Fruit fly (Drosophila melanogaster) whole organism, embryonic: Measurements from ENCODE around the gene CG13239.

ENCODE experiments used
- BEAF-32 ChIP-seq: fragments of 200-800 bp; sonication (Bioruptor generic); optimal IDR thresholded peaks from 3 replicates; lab custom pipeline; 2017; ENCODE audit warnings: missing biosample characterization, missing genetic modification characterization, mild to moderate bottlenecking, moderate library complexity, missing genetic modification reagents
- CG10147 ChIP-seq: fragments of 200-800 bp; sonication (Bioruptor generic); optimal IDR thresholded peaks from 2 replicates; lab custom pipeline; 2019; ENCODE audit warnings: missing biosample characterization, mild to moderate bottlenecking, missing genetic modification characterization, moderate library complexity
- CG10979 ChIP-seq: fragments of 200-800 bp; sonication (Bioruptor generic); optimal IDR thresholded peaks from 2 replicates; lab custom pipeline; 2018; ENCODE audit warnings: missing biosample characterization, mild to moderate bottlenecking, missing genetic modification characterization, moderate library complexity
- CG11696 ChIP-seq: fragments of 200-800 bp; sonication (Bioruptor generic); IDR thresholded peaks from 2 replicates; pipeline ENCODE4 v1.3.6; 2022; ENCODE audit warnings: missing biosample characterization, missing genetic modification characterization
- CG12071 ChIP-seq: fragments of 200-800 bp; sonication (Bioruptor generic); optimal IDR thresholded peaks from 3 replicates; lab custom pipeline; 2018; ENCODE audit warnings: missing biosample characterization, mild to moderate bottlenecking, missing genetic modification characterization
- CG13287 ChIP-seq: fragments of 200-800 bp; sonication (Bioruptor generic); IDR thresholded peaks from 2 replicates; pipeline ENCODE4 v1.3.6; 2022; ENCODE audit warnings: missing biosample characterization, missing genetic modification characterization; ENCODE audit not compliant: partially characterized antibody
- CG13424 ChIP-seq: fragments of 200-800 bp; sonication (Bioruptor generic); optimal IDR thresholded peaks from 2 replicates; lab custom pipeline; 2019; ENCODE audit warnings: missing biosample characterization, mild to moderate bottlenecking, missing genetic modification characterization, moderate library complexity
- CG14050 ChIP-seq: fragments of 200-800 bp; sonication (Bioruptor generic); IDR thresholded peaks from 3 replicates; pipeline ENCODE4 v1.3.6; 2022; ENCODE audit warnings: missing biosample characterization, missing genetic modification characterization
- CG1832 ChIP-seq: fragments of 200-800 bp; sonication (Bioruptor generic); optimal IDR thresholded peaks from 2 replicates; lab custom pipeline; 2017; ENCODE audit warnings: missing biosample characterization, mild to moderate bottlenecking, missing genetic modification characterization, inconsistent platforms
- CG2116 ChIP-seq: fragments of 200-800 bp; sonication (Bioruptor generic); optimal IDR thresholded peaks from 3 replicates; lab custom pipeline; 2018; ENCODE audit warnings: missing biosample characterization, mild to moderate bottlenecking, missing genetic modification characterization
- CG2120 ChIP-seq: fragments of 200-800 bp; sonication (Bioruptor generic); optimal IDR thresholded peaks from 3 replicates; lab custom pipeline; 2016; ENCODE audit warnings: missing biosample characterization, missing genetic modification characterization
- CG30403 ChIP-seq: fragments of 200-800 bp; sonication (Bioruptor generic); optimal IDR thresholded peaks from 3 replicates; lab custom pipeline; 2016; ENCODE audit warnings: missing biosample characterization, missing genetic modification characterization
- CG32772 ChIP-seq: fragments of 200-800 bp; sonication (Bioruptor generic); IDR thresholded peaks from 2 replicates; pipeline ENCODE4 v1.3.6; 2022; ENCODE audit warnings: missing biosample characterization, missing genetic modification characterization
- CG4404 ChIP-seq: fragments of 200-800 bp; sonication (Bioruptor generic); IDR thresholded peaks from 2 replicates; pipeline ENCODE4 v1.3.6; 2022; ENCODE audit warnings: missing biosample characterization, missing genetic modification characterization
- CG4730 ChIP-seq: fragments of 200-800 bp; sonication (Bioruptor generic); IDR thresholded peaks from 2 replicates; pipeline ENCODE4 v1.3.6; 2022; ENCODE audit warnings: missing biosample characterization, missing genetic modification characterization
- CG5180 ChIP-seq: fragments of 200-800 bp; sonication (Bioruptor generic); optimal IDR thresholded peaks from 3 replicates; lab custom pipeline; 2017; ENCODE audit warnings: missing biosample characterization, missing genetic modification characterization, mild to moderate bottlenecking, moderate library complexity, missing genetic modification reagents
- CG6813 ChIP-seq: fragments of 200-800 bp; sonication (Bioruptor generic); optimal IDR thresholded peaks from 2 replicates; lab custom pipeline; 2017; ENCODE audit warnings: missing biosample characterization, missing genetic modification characterization, mild to moderate bottlenecking, moderate library complexity, missing genetic modification reagents
- CG8765 ChIP-seq: fragments of 200-800 bp; sonication (Bioruptor generic); IDR thresholded peaks from 2 replicates; pipeline ENCODE4 v1.3.6; 2022; ENCODE audit warnings: missing biosample characterization, missing genetic modification characterization
- Fer2 ChIP-seq: fragments of 200-800 bp; sonication (Bioruptor generic); optimal IDR thresholded peaks from 2 replicates; lab custom pipeline; 2018; ENCODE audit warnings: missing biosample characterization, mild to moderate bottlenecking, missing genetic modification characterization, moderate library complexity
- Gug ChIP-seq: fragments of 200-800 bp; sonication (Bioruptor generic); IDR thresholded peaks from 4 replicates; pipeline ENCODE4 v1.3.6; 2022; ENCODE audit warnings: missing biosample characterization, missing genetic modification characterization
- Hr39 ChIP-seq: fragments of >200 bp; optimal IDR thresholded peaks from 2 replicates; lab custom pipeline; 2017
- MESR4 ChIP-seq: fragments of 200-800 bp; sonication (Bioruptor generic); optimal IDR thresholded peaks from 2 replicates; lab custom pipeline; 2018; ENCODE audit warnings: missing biosample characterization, mild to moderate bottlenecking, missing genetic modification characterization, moderate library complexity
- Meics ChIP-seq: fragments of 200-800 bp; sonication (Bioruptor generic); optimal IDR thresholded peaks from 2 replicates; lab custom pipeline; 2017; ENCODE audit warnings: missing biosample characterization, mild to moderate bottlenecking, missing genetic modification characterization
- NK7.1 ChIP-seq: fragments of 200-800 bp; sonication (Bioruptor generic); optimal IDR thresholded peaks from 3 replicates; lab custom pipeline; 2016; ENCODE audit warnings: missing biosample characterization, missing genetic modification characterization
- Neu2 ChIP-seq: fragments of 200-800 bp; sonication (Bioruptor generic); optimal IDR thresholded peaks from 3 replicates; lab custom pipeline; 2016; ENCODE audit warnings: missing biosample characterization, missing genetic modification characterization, borderline replicate concordance
- Oli ChIP-seq: fragments of 200-800 bp; sonication (Bioruptor generic); optimal IDR thresholded peaks from 2 replicates; lab custom pipeline; 2018; ENCODE audit warnings: missing biosample characterization, mild to moderate bottlenecking, missing genetic modification characterization, moderate library complexity
- Optix ChIP-seq: fragments of 200-800 bp; sonication (Bioruptor generic); IDR thresholded peaks from 3 replicates; pipeline ENCODE4 v1.3.6; 2022; ENCODE audit warnings: missing biosample characterization, missing genetic modification characterization
- TFAM ChIP-seq: fragments of 200-800 bp; sonication (Bioruptor generic); optimal IDR thresholded peaks from 2 replicates; lab custom pipeline; 2017; ENCODE audit warnings: missing biosample characterization, missing genetic modification characterization, inconsistent platforms
- Taf1 ChIP-seq: fragments of 200-800 bp; sonication (Bioruptor generic); IDR thresholded peaks from 2 replicates; pipeline ENCODE4 v1.3.6; 2022; ENCODE audit warnings: missing biosample characterization, missing genetic modification characterization
- amos ChIP-seq: fragments of 200-800 bp; sonication (Bioruptor generic); IDR thresholded peaks from 2 replicates; pipeline ENCODE4 v1.3.6; 2022; ENCODE audit warnings: missing biosample characterization, missing genetic modification characterization; ENCODE audit not compliant: partially characterized antibody
- bab2 ChIP-seq: fragments of 200-800 bp; sonication (Bioruptor generic); optimal IDR thresholded peaks from 2 replicates; lab custom pipeline; 2016; ENCODE audit warnings: missing biosample characterization, missing genetic modification characterization
- caup ChIP-seq: fragments of 200-800 bp; sonication (Bioruptor generic); optimal IDR thresholded peaks from 3 replicates; lab custom pipeline; 2017; ENCODE audit warnings: missing biosample characterization, mild to moderate bottlenecking, missing genetic modification characterization, moderate library complexity; ENCODE audit not compliant: severe bottlenecking
- chm ChIP-seq: fragments of 200-800 bp; sonication (Bioruptor generic); IDR thresholded peaks from 2 replicates; pipeline ENCODE4 v1.3.6; 2022; ENCODE audit warnings: missing biosample characterization, missing genetic modification characterization
- danr ChIP-seq: fragments of 200-800 bp; sonication (Bioruptor generic); IDR thresholded peaks from 2 replicates; pipeline ENCODE4 v1.3.6; 2022; ENCODE audit warnings: missing biosample characterization, missing genetic modification characterization
- fd96Cb ChIP-seq: fragments of 200-800 bp; sonication (Bioruptor generic); optimal IDR thresholded peaks from 2 replicates; lab custom pipeline; 2018; ENCODE audit warnings: missing biosample characterization, mild to moderate bottlenecking, missing genetic modification characterization, moderate library complexity
- gcm2 ChIP-seq: fragments of 200-800 bp; sonication (Bioruptor generic); optimal IDR thresholded peaks from 2 replicates; lab custom pipeline; 2016; ENCODE audit warnings: missing biosample characterization, missing genetic modification characterization
- hth ChIP-seq: fragments of >200 bp; optimal IDR thresholded peaks from 2 replicates; lab custom pipeline; 2017; ENCODE audit warnings: inconsistent platforms
- mam ChIP-seq: fragments of 200-800 bp; sonication (Bioruptor generic); optimal IDR thresholded peaks from 3 replicates; lab custom pipeline; 2016; ENCODE audit warnings: missing biosample characterization, missing genetic modification characterization
- nerfin-2 ChIP-seq: fragments of 200-800 bp; sonication (Bioruptor generic); IDR thresholded peaks from 2 replicates; pipeline ENCODE4 v1.3.6; 2022; ENCODE audit warnings: missing biosample characterization, missing genetic modification characterization; ENCODE audit not compliant: partially characterized antibody
- p53 ChIP-seq: fragments of 200-800 bp; sonication (Bioruptor generic); optimal IDR thresholded peaks from 2 replicates; lab custom pipeline; 2016; ENCODE audit warnings: missing biosample characterization, missing genetic modification characterization
- pros ChIP-seq: fragments of 200-800 bp; sonication (Bioruptor generic); optimal IDR thresholded peaks from 3 replicates; lab custom pipeline; 2019; ENCODE audit warnings: missing biosample characterization, mild to moderate bottlenecking, missing genetic modification characterization, moderate library complexity
- slou ChIP-seq: fragments of 200-800 bp; sonication (Bioruptor generic); optimal IDR thresholded peaks from 3 replicates; lab custom pipeline; 2016; ENCODE audit warnings: missing biosample characterization, missing genetic modification characterization
- vfl ChIP-seq: fragments of 200-800 bp; sonication (Bioruptor generic); optimal IDR thresholded peaks from 2 replicates; lab custom pipeline; 2016; ENCODE audit warnings: missing biosample characterization, missing genetic modification characterization
- zf30C ChIP-seq: fragments of 200-800 bp; sonication (Bioruptor generic); optimal IDR thresholded peaks from 3 replicates; lab custom pipeline; 2018; ENCODE audit warnings: missing biosample characterization, mild to moderate bottlenecking, missing genetic modification characterization

The CG13239 gene

dm6 chr3L:22851172-22852128 lies 9.1 kb upstream of the CG13239 start (continued):
- no peak for TF ChIP-seq danr (GFP tag; lab: Robert Waterston, UW)

- no peak for TF ChIP-seq CG10979
- TF ChIP-seq amos = no peak
- no peak for TF ChIP-seq CG2120 (GFP tag; lab: Kevin White, UChicago)
- TF ChIP-seq slou (GFP tag; lab: Kevin White, UChicago) = no peak
- TF ChIP-seq CG14050 = no peak
- no peak for TF ChIP-seq CG4404
- TF ChIP-seq Meics (GFP tag; lab: Kevin White, UChicago) = no peak
- no peak for TF ChIP-seq chm (GFP tag; lab: Robert Waterston, UW)
- TF ChIP-seq CG13424 (tag; lab: Kevin White, UChicago) = no peak
- TF ChIP-seq gcm2 = no peak
- TF ChIP-seq CG30403 = no peak
- no peak for TF ChIP-seq CG10147
- no peak for TF ChIP-seq caup (GFP tag; lab: Kevin White, UChicago)
These were observed 7.2 kb upstream of the CG13239 start, which contains the start of gene CG32462 for dm6 chr3L:22853412-22853811. CG32462 (minus strand) TSS chr3L:22853512.

- no peak for TF ChIP-seq MESR4
- no peak for TF ChIP-seq TFAM (GFP tag; lab: Kevin White, UChicago)
- TF ChIP-seq CG32772 (GFP tag; lab: Robert Waterston, UW) = peak; percentile 12; the same call in 1 of the 2 replicates
- TF ChIP-seq zf30C = no peak
- TF ChIP-seq pros = no peak
- no peak for TF ChIP-seq vfl (GFP tag; lab: Kevin White, UChicago)
These were observed 4.5 kb upstream of the CG13239 start, which contains the start of gene CG32459 for dm6 chr3L:22856009-22856477. CG32459 (minus strand) TSS chr3L:22856059.

dm6 chr3L:22863367-22864078 lies 2.9 kb downstream of the CG13239 start, which contains the start of gene CG33169:
CG33169 (plus strand) TSS chr3L:22863864.
- TF ChIP-seq Fer2 (tag; lab: Kevin White, UChicago) = peak; percentile 67
- TF ChIP-seq Hr39 = no peak
- peak; percentile 67 for TF ChIP-seq Optix (GFP tag; lab: Robert Waterston, UW)
- TF ChIP-seq fd96Cb = peak; percentile 46
- TF ChIP-seq CG4730 = peak; percentile 44
- TF ChIP-seq NK7.1 = peak; percentile 78
- peak; percentile 90 for TF ChIP-seq CG5180 (GFP tag; lab: Kevin White, UChicago)
- TF ChIP-seq Neu2 (GFP tag; lab: Kevin White, UChicago) = peak; percentile 3
- TF ChIP-seq bab2 (GFP tag; lab: Kevin White, UChicago) = peak; percentile 82
- peak; percentile 86 for TF ChIP-seq Gug (GFP tag; lab: Robert Waterston, UW)
- TF ChIP-seq nerfin-2 = no peak
- no peak for TF ChIP-seq Taf1 (GFP tag; lab: Robert Waterston, UW)
- peak; percentile 72 for TF ChIP-seq BEAF-32
- TF ChIP-seq CG13287 (GFP tag; lab: Robert Waterston, UW) = peak; percentile 74
- TF ChIP-seq mam (GFP tag; lab: Kevin White, UChicago) = peak; percentile 96
- TF ChIP-seq p53 = peak; percentile 89
- peak; percentile 70 for TF ChIP-seq CG2116 (GFP tag; lab: Kevin White, UChicago)
- TF ChIP-seq CG11696 (GFP tag; lab: Robert Waterston, UW) = no peak
- TF ChIP-seq Oli (tag; lab: Kevin White, UChicago) = peak; percentile 47
- TF ChIP-seq CG12071 (GFP tag; lab: Kevin White, UChicago) = peak; percentile 75
- no peak for TF ChIP-seq CG1832 (GFP tag; lab: Kevin White, UChicago)
- no peak for TF ChIP-seq hth (lab: Kevin White, UChicago)
- TF ChIP-seq CG8765 (GFP tag; lab: Robert Waterston, UW) = peak; percentile 79
- peak; percentile 43 for TF ChIP-seq CG6813 (GFP tag; lab: Kevin White, UChicago)
